Fruit fly (Drosophila melanogaster) whole organism, embryonic: ENCODE data around the gene Fer2LCH.

Experiments
- Abd-B ChIP-seq: fragments of 200-800 bp; sonication (Bioruptor generic); optimal IDR thresholded peaks from 2 replicates; lab custom pipeline; 2018; ENCODE audit warnings: missing biosample characterization, mild to moderate bottlenecking, missing genetic modification characterization, moderate library complexity
- Atf-2 ChIP-seq: fragments of 200-800 bp; sonication (Bioruptor generic); optimal IDR thresholded peaks from 2 replicates; lab custom pipeline; 2016; ENCODE audit warnings: missing biosample characterization, missing genetic modification characterization
- CG14050 ChIP-seq: fragments of 200-800 bp; sonication (Bioruptor generic); IDR thresholded peaks from 3 replicates; pipeline ENCODE4 v1.3.6; 2022; ENCODE audit warnings: missing biosample characterization, missing genetic modification characterization
- CG3847 ChIP-seq: fragments of 200-800 bp; sonication (Bioruptor generic); IDR thresholded peaks from 2 replicates; pipeline ENCODE4 v1.3.6; 2022; ENCODE audit warnings: missing biosample characterization, missing genetic modification characterization
- CG6765 ChIP-seq: fragments of 200-800 bp; sonication (Bioruptor generic); optimal IDR thresholded peaks from 3 replicates; lab custom pipeline; 2017; ENCODE audit warnings: missing biosample characterization, mild to moderate bottlenecking, missing genetic modification characterization
- CG7372 ChIP-seq: fragments of 200-800 bp; sonication (Bioruptor generic); IDR thresholded peaks from 2 replicates; pipeline ENCODE4 v1.3.6; 2022; ENCODE audit warnings: missing biosample characterization, missing genetic modification characterization
- CG8290 ChIP-seq, 3 experiments: fragments of 200-800 bp; sonication (Bioruptor generic); optimal IDR thresholded peaks; 2 replicates each; lab custom pipeline; 2016 to 2019; ENCODE audit warnings: missing biosample characterization in 3 of 3, missing genetic modification characterization in 3 of 3, mild to moderate bottlenecking in 2 of 3, moderate library complexity in 1 of 3
- CG9437 ChIP-seq: fragments of 200-800 bp; sonication (Bioruptor generic); optimal IDR thresholded peaks from 2 replicates; lab custom pipeline; 2018; ENCODE audit warnings: missing biosample characterization, mild to moderate bottlenecking, missing genetic modification characterization
- Hsf ChIP-seq: fragments of 200-800 bp; sonication (Bioruptor generic); optimal IDR thresholded peaks from 3 replicates; lab custom pipeline; 2016; ENCODE audit warnings: missing biosample characterization, missing genetic modification characterization
- Mes4 ChIP-seq: fragments of 200-800 bp; sonication (Bioruptor generic); optimal IDR thresholded peaks from 2 replicates; lab custom pipeline; 2016; ENCODE audit warnings: missing biosample characterization, missing genetic modification characterization
- ewg ChIP-seq: fragments of 200-800 bp; sonication (Bioruptor generic); optimal IDR thresholded peaks from 3 replicates; lab custom pipeline; 2017; ENCODE audit warnings: mild to moderate bottlenecking, missing biosample characterization, missing genetic modification reagents, missing genetic modification characterization
- knrl ChIP-seq: fragments of 200-800 bp; sonication (Bioruptor generic); IDR thresholded peaks from 3 replicates; pipeline ENCODE4 v1.3.6; 2022; ENCODE audit warnings: missing biosample characterization, missing genetic modification characterization; ENCODE audit not compliant: partially characterized antibody
- lmd ChIP-seq: fragments of 200-800 bp; sonication (Bioruptor generic); IDR thresholded peaks from 2 replicates; pipeline ENCODE4 v1.3.6; 2022; ENCODE audit warnings: missing biosample characterization, missing genetic modification characterization
- sqz ChIP-seq: fragments of 200-800 bp; sonication (Bioruptor generic); optimal IDR thresholded peaks from 3 replicates; lab custom pipeline; 2018; ENCODE audit warnings: missing biosample characterization, mild to moderate bottlenecking, missing genetic modification characterization

dm6 chr3R:30391950-30392349, 4.3 kb downstream of the Fer2LCH start:
- no peak for TF ChIP-seq CG3847 (GFP tag; lab: Robert Waterston, UW)
- no peak for TF ChIP-seq knrl (GFP tag; lab: Robert Waterston, UW)
- TF ChIP-seq Abd-B = no peak
- TF ChIP-seq Atf-2 (GFP tag; lab: Kevin White, UChicago) = no peak
- TF ChIP-seq Hsf (GFP tag; lab: Kevin White, UChicago) = no peak
- no peak for TF ChIP-seq CG7372 (GFP tag; lab: Robert Waterston, UW)
- no peak for TF ChIP-seq ewg (GFP tag; lab: Kevin White, UChicago)
- no peak for TF ChIP-seq CG8290 (GFP tag; optimal IDR thresholded peaks at IDR 0.05; lab: Kevin White, UChicago)
- TF ChIP-seq CG8290 (tag; optimal IDR thresholded peaks at IDR 0.05; lab: Kevin White, UChicago) = no peak
- no peak for TF ChIP-seq CG14050
- TF ChIP-seq CG9437 (GFP tag; lab: Kevin White, UChicago) = no peak
- TF ChIP-seq Mes4 (GFP tag; lab: Kevin White, UChicago) = no peak
- TF ChIP-seq sqz (GFP tag; lab: Kevin White, UChicago) = no peak
- TF ChIP-seq CG6765 (GFP tag; lab: Kevin White, UChicago) = no peak
- no peak for TF ChIP-seq lmd (GFP tag; lab: Robert Waterston, UW)
